Fruit fly (Drosophila melanogaster) whole organism, adult: ENCODE data around the gene RluA-1.
A peak's percentile ranks its signal among the peaks of the same experiment; 100 is the strongest.

Experiments used
- CG11617 ChIP-seq: fragments of 200-800 bp; sonication (Bioruptor generic); optimal IDR thresholded peaks from 2 replicates; lab custom pipeline; 2017; ENCODE audit warnings: mild to moderate bottlenecking, missing biosample characterization, missing genetic modification reagents, missing genetic modification characterization
- CG12768 ChIP-seq: fragments of 200-800 bp; sonication (Bioruptor generic); optimal IDR thresholded peaks from 2 replicates; lab custom pipeline; 2017; ENCODE audit warnings: missing biosample characterization, missing genetic modification characterization, mild to moderate bottlenecking, moderate library complexity, missing genetic modification reagents
- CG14711 ChIP-seq: fragments of 200-800 bp; sonication (Bioruptor generic); optimal IDR thresholded peaks from 2 replicates; lab custom pipeline; 2018; ENCODE audit warnings: missing biosample characterization, mild to moderate bottlenecking, missing genetic modification characterization, moderate library complexity
- CG1620 ChIP-seq: fragments of 200-800 bp; sonication (Bioruptor generic); optimal IDR thresholded peaks from 2 replicates; lab custom pipeline; 2016; ENCODE audit warnings: missing biosample characterization, missing genetic modification characterization
- CG33017 ChIP-seq: fragments of 200-800 bp; sonication (Bioruptor generic); optimal IDR thresholded peaks from 2 replicates; lab custom pipeline; 2018; ENCODE audit warnings: missing biosample characterization, mild to moderate bottlenecking, missing genetic modification characterization, moderate library complexity
- CG5204 ChIP-seq: fragments of 200-800 bp; sonication (Bioruptor generic); optimal IDR thresholded peaks from 2 replicates; lab custom pipeline; 2016; ENCODE audit warnings: missing biosample characterization, missing genetic modification characterization
- CG7045 ChIP-seq: fragments of 200-800 bp; sonication (Bioruptor generic); optimal IDR thresholded peaks from 2 replicates; lab custom pipeline; 2017; ENCODE audit warnings: missing biosample characterization, mild to moderate bottlenecking, missing genetic modification characterization
- CG7101 ChIP-seq: fragments of 200-800 bp; sonication (Bioruptor generic); optimal IDR thresholded peaks from 2 replicates; lab custom pipeline; 2018; ENCODE audit warnings: missing biosample characterization, mild to moderate bottlenecking, missing genetic modification characterization, moderate library complexity
- Clk ChIP-seq: fragments of 200-800 bp; sonication (Bioruptor generic); optimal IDR thresholded peaks from 2 replicates; lab custom pipeline; 2017; ENCODE audit warnings: missing biosample characterization, missing genetic modification characterization
- Crg-1 ChIP-seq: fragments of 200-800 bp; sonication (Bioruptor generic); optimal IDR thresholded peaks from 2 replicates; lab custom pipeline; 2016; ENCODE audit warnings: missing biosample characterization, missing genetic modification characterization
- Hr96 ChIP-seq: fragments of 200-800 bp; sonication (Bioruptor generic); optimal IDR thresholded peaks from 2 replicates; lab custom pipeline; 2016; ENCODE audit warnings: missing biosample characterization, missing genetic modification characterization
- Mnt ChIP-seq: fragments of 200-800 bp; sonication (Bioruptor generic); optimal IDR thresholded peaks from 2 replicates; lab custom pipeline; 2016; ENCODE audit warnings: missing biosample characterization, mild to moderate bottlenecking, missing genetic modification characterization
- bab1 ChIP-seq: fragments of 200-800 bp; sonication (Bioruptor generic); optimal IDR thresholded peaks from 3 replicates; lab custom pipeline; 2019; ENCODE audit warnings: missing biosample characterization, mild to moderate bottlenecking, missing genetic modification characterization, moderate library complexity
- cic ChIP-seq: fragments of 200-800 bp; sonication (Bioruptor generic); optimal IDR thresholded peaks from 2 replicates; lab custom pipeline; 2017; ENCODE audit warnings: missing biosample characterization, mild to moderate bottlenecking, missing genetic modification characterization, moderate library complexity
- cnc ChIP-seq, 2 experiments: fragments of >200 bp; optimal IDR thresholded peaks; 2 replicates each; lab custom pipeline; 2017
- kay ChIP-seq: fragments of 200-800 bp; sonication (Bioruptor generic); peaks from one replicate; lab custom pipeline; 2016; ENCODE audit warnings: missing biosample characterization, missing genetic modification characterization, borderline replicate concordance
- ovo ChIP-seq: fragments of 200-800 bp; sonication (Bioruptor generic); optimal IDR thresholded peaks from 2 replicates; lab custom pipeline; 2016; ENCODE audit warnings: missing biosample characterization, missing genetic modification characterization
- pad ChIP-seq: fragments of 200-800 bp; sonication (Bioruptor generic); optimal IDR thresholded peaks from 3 replicates; lab custom pipeline; 2017; ENCODE audit warnings: missing biosample characterization, missing genetic modification characterization, mild to moderate bottlenecking, moderate library complexity, missing genetic modification reagents
- tj ChIP-seq: fragments of 200-800 bp; sonication (Bioruptor generic); optimal IDR thresholded peaks from 3 replicates; lab custom pipeline; 2017; ENCODE audit warnings: missing biosample characterization, mild to moderate bottlenecking, missing genetic modification characterization, moderate library complexity
- toe ChIP-seq: fragments of 200-800 bp; sonication (Bioruptor generic); optimal IDR thresholded peaks from 2 replicates; lab custom pipeline; 2016; ENCODE audit warnings: missing biosample characterization, missing genetic modification characterization

Gene RluA-1

dm6 chr2L:10474268-10474678 is at the start of gene RluA-1:
TSS of gene RluA-1 (minus strand) at chr2L:10474349.
- peak; percentile 11 for TF ChIP-seq ovo (GFP tag; lab: Kevin White, UChicago)
- TF ChIP-seq CG5204 (GFP tag; lab: Kevin White, UChicago): no peak
- peak; percentile 89 for TF ChIP-seq CG7101
- TF ChIP-seq Hr96: peak; percentile 61
- TF ChIP-seq Crg-1 (GFP tag; lab: Kevin White, UChicago): peak; percentile 59
- peak; percentile 40 for TF ChIP-seq tj (GFP tag; lab: Kevin White, UChicago)
- peak; percentile 90 for TF ChIP-seq CG33017 (tag; lab: Kevin White, UChicago)
- no peak for TF ChIP-seq cnc (optimal IDR thresholded peaks at IDR 0.05; lab: Kevin White, UChicago)
- TF ChIP-seq pad (GFP tag; lab: Kevin White, UChicago): peak; percentile 65
- peak; percentile 76 for TF ChIP-seq bab1 (GFP tag; lab: Kevin White, UChicago)
- no peak for TF ChIP-seq toe (GFP tag; lab: Kevin White, UChicago)
- TF ChIP-seq Clk (GFP tag; lab: Kevin White, UChicago): peak; percentile 28
- peak; percentile 86 for TF ChIP-seq CG12768
- peak; percentile 85 for TF ChIP-seq CG14711 (tag; lab: Kevin White, UChicago)
- peak; percentile 93 for TF ChIP-seq CG7045 (GFP tag; lab: Kevin White, UChicago)
- TF ChIP-seq CG1620 (GFP tag; lab: Kevin White, UChicago): peak; percentile 38
- peak; percentile 82 for TF ChIP-seq kay (GFP tag; lab: Kevin White, UChicago)
- peak; percentile 54 for TF ChIP-seq Mnt (GFP tag; lab: Kevin White, UChicago)
- TF ChIP-seq CG11617 (GFP tag; lab: Kevin White, UChicago): peak; percentile 66
- peak; percentile 4 for TF ChIP-seq cic (GFP tag; lab: Kevin White, UChicago)

DNA sequence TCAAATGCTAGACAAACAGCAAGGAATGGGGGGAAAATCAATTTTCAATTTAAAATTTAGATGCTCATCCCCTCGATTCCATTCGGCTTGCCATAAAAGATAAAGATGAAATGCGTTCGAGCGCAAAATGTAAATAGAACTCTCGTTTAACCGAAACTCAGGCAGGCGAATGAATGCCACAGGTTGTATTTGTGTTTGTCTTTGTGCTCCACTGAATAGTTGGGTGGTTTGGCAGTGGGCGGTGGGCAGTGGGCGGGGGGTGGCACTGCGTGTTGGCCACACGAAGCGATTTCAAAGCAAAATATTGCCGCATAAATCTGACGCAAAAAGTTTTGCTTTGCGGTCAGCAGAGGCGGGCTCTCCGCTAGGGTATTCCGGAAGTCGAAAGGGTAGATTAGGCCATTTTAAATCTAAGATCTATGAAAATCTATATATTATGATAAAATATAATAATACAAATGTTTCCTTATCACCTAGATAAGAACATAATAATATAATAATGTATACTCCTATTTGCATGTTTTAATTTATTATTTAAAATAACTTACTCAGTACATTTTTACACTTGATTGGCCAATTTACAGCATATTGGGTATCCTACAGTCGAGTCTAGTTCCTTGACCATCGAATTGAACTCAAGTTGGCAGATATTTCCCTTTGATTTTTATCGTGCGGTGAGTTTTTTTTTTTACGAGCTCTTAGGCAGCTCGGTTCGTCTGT is 48.2 kb upstream of the RluA-1 start:
- no peak for TF ChIP-seq CG1620 (GFP tag; lab: Kevin White, UChicago)
- TF ChIP-seq CG7101: no peak
- TF ChIP-seq kay (GFP tag; lab: Kevin White, UChicago): no peak
- TF ChIP-seq CG33017 (tag; lab: Kevin White, UChicago): no peak
- TF ChIP-seq toe (GFP tag; lab: Kevin White, UChicago): no peak
- no peak for TF ChIP-seq pad (GFP tag; lab: Kevin White, UChicago)
- no peak for TF ChIP-seq Mnt (GFP tag; lab: Kevin White, UChicago)

DNA sequence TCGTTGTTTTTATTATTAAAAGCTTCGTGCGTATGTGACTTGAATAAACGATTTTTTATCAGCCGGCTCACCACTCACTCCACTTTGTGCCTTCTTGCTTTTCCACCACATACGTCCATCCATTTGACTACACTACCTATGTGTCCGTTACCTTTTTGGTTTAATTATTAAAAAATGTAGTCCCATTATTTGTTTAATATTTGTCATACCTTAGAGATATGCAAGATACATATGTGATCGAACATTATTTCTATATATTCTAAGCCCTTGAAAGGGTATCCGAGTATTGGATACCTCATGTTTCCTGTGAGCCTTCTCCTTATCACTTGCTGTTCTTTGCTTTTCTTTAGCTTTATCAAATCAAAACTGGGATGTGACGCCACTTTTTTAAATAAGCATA is 45.1 kb upstream of the RluA-1 start:
- TF ChIP-seq cic (GFP tag; lab: Kevin White, UChicago): no peak
- TF ChIP-seq CG14711 (tag; lab: Kevin White, UChicago): peak; percentile 53
- TF ChIP-seq CG7101: peak; percentile 51

dm6 chr2L:10517085-10517484 is 42.9 kb upstream of the RluA-1 start, which contains the start of the genes Fatp1 and Lrr47:
TSS of gene Fatp1 (minus strand) at chr2L:10517218.
TSS of gene Lrr47 (plus strand) at chr2L:10517335.
- TF ChIP-seq CG14711 (tag; lab: Kevin White, UChicago) (peak; percentile 45), ovo (GFP tag; lab: Kevin White, UChicago) (peak; percentile 7), CG33017 (tag; lab: Kevin White, UChicago) (no peak)

DNA sequence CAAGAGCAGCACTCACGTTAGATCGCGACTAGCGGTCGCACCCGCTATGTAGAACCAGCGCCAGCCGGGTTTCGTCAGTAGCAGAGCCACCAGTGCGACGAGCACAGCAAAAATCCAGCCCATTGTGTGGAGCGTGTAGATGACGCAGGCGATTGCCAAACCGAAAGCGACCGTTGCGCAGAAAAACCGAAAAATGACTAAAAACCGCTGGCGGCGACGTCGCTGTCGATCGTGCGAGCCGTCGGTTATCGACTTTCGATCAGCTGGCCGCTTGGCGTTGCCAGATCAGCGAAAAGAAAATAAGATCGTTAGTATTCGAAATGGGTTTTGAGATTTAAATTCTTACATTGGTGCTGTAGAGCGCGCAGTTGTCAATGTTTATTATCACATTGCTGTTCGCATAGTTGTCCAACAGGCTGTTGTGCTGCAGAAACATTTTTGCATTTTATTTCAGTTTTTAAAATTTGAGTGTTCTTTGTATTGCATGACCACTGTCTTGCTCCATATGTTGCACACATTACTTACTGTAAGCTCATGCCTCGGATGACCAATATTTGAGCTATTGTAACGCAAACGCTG is 42.4 kb upstream of the RluA-1 start:
- TF ChIP-seq kay (GFP tag; lab: Kevin White, UChicago): no peak
- TF ChIP-seq Hr96: peak; percentile 51
- TF ChIP-seq CG11617 (GFP tag; lab: Kevin White, UChicago): peak; percentile 29
- peak; percentile 9 for TF ChIP-seq CG7045 (GFP tag; lab: Kevin White, UChicago)
- TF ChIP-seq CG14711 (tag; lab: Kevin White, UChicago): no peak
- TF ChIP-seq ovo (GFP tag; lab: Kevin White, UChicago): no peak
- TF ChIP-seq Mnt (GFP tag; lab: Kevin White, UChicago): peak; percentile 86
- TF ChIP-seq cic (GFP tag; lab: Kevin White, UChicago): peak; percentile 60
- peak; percentile 69 for TF ChIP-seq CG5204 (GFP tag; lab: Kevin White, UChicago)
- TF ChIP-seq Crg-1 (GFP tag; lab: Kevin White, UChicago): no peak
- TF ChIP-seq tj (GFP tag; lab: Kevin White, UChicago): peak; percentile 55
- peak; percentile 54 for TF ChIP-seq CG12768
- TF ChIP-seq bab1 (GFP tag; lab: Kevin White, UChicago): peak; percentile 45
- peak; percentile 60 for TF ChIP-seq CG33017 (tag; lab: Kevin White, UChicago)
- TF ChIP-seq Clk (GFP tag; lab: Kevin White, UChicago): no peak
- TF ChIP-seq pad (GFP tag; lab: Kevin White, UChicago): no peak
- TF ChIP-seq toe (GFP tag; lab: Kevin White, UChicago): peak; percentile 56
- TF ChIP-seq CG7101: peak; percentile 60
- TF ChIP-seq CG1620 (GFP tag; lab: Kevin White, UChicago): peak; percentile 66
- TF ChIP-seq cnc (optimal IDR thresholded peaks at IDR 0.05; lab: Kevin White, UChicago): no peak
